Worm (Caenorhabditis elegans) whole organism, L4 larva: ENCODE data around the gene Y62E10A.19.

Experiments
- F37D6.2 ChIP-seq: sonication (generic microtip); optimal IDR thresholded peaks from 2 replicates; lab custom pipeline; 2016; ENCODE audit warnings: mild to moderate bottlenecking, missing genetic modification characterization, missing compliant biosample characterization
- F44E2.7 ChIP-seq: fragments of 200-800 bp; sonication (Bioruptor generic); IDR thresholded peaks from 2 replicates; pipeline ENCODE4 v2.1.2; 2022; ENCODE audit warnings: missing genetic modification characterization, missing compliant biosample characterization
- Y105C5A.15 ChIP-seq: fragments of 200-800 bp; sonication (Bioruptor generic); IDR thresholded peaks from 2 replicates; pipeline ENCODE4 v1.3.6; 2022; ENCODE audit warnings: missing genetic modification characterization, missing compliant biosample characterization
- ama-1 ChIP-seq: fragments of 150-350 bp; optimal IDR thresholded peaks from 2 replicates; lab custom pipeline; 2014; ENCODE audit warnings: inconsistent platforms, mixed read lengths
- arid-1 ChIP-seq: fragments of 200-800 bp; sonication (Bioruptor generic); conservative IDR thresholded peaks from 2 replicates; pipeline ENCODE4 v1.3.6; 2022; ENCODE audit warnings: missing genetic modification reagents, missing genetic modification characterization, missing compliant biosample characterization
- dve-1 ChIP-seq: sonication (generic microtip); optimal IDR thresholded peaks from 2 replicates; lab custom pipeline; 2017; ENCODE audit warnings: antibody characterized with exemption, mild to moderate bottlenecking, missing genetic modification characterization, missing compliant biosample characterization; ENCODE audit not compliant: insufficient read depth
- hlh-11 ChIP-seq: fragments of 200-800 bp; sonication (Bioruptor generic); optimal IDR thresholded peaks from 2 replicates; lab custom pipeline; 2018; ENCODE audit warnings: mild to moderate bottlenecking, missing genetic modification characterization, missing compliant biosample characterization
- nhr-76 ChIP-seq: fragments of 150-350 bp; optimal IDR thresholded peaks from 2 replicates; lab custom pipeline; 2014; ENCODE audit warnings: missing biosample characterization, missing genetic modification characterization
- pha-4 ChIP-seq, 2 experiments: fragments of 150-350 bp in 1 of 2; fragments of 200-800 bp in 1 of 2; sonication (Bioruptor generic) in 1 of 2; IDR thresholded peaks in 1 of 2; optimal IDR thresholded peaks in 1 of 2; 2 replicates each; pipeline versions ENCODE4 v1.3.6 to Lab custom; 2014 to 2022; ENCODE audit warnings: missing genetic modification characterization in 2 of 2, missing genetic modification reagents in 2 of 2, missing biosample characterization in 1 of 2, missing compliant biosample characterization in 1 of 2
- rbr-2 ChIP-seq: sonication (generic microtip); optimal IDR thresholded peaks from 2 replicates; lab custom pipeline; 2016; ENCODE audit warnings: missing genotype, missing genetic modification characterization, missing compliant biosample characterization
- unc-39 ChIP-seq: sonication (generic microtip); optimal IDR thresholded peaks from 2 replicates; lab custom pipeline; 2017; ENCODE audit warnings: missing biosample characterization, missing genetic modification characterization
- zag-1 ChIP-seq: fragments of 150-350 bp; optimal IDR thresholded peaks from 2 replicates; lab custom pipeline; 2014; ENCODE audit warnings: missing biosample characterization, missing genetic modification characterization
- zip-11 ChIP-seq: fragments of 200-800 bp; sonication (Bioruptor generic); IDR thresholded peaks from 2 replicates; pipeline ENCODE4 v1.3.6; 2022; ENCODE audit warnings: missing genetic modification characterization, missing compliant biosample characterization
- ztf-7 ChIP-seq: fragments of 150-350 bp; optimal IDR thresholded peaks from 2 replicates; lab custom pipeline; 2014; ENCODE audit warnings: missing biosample characterization, missing genetic modification characterization

- no peak for TF ChIP-seq nhr-76
- TF ChIP-seq hlh-11 (tag; lab: Kevin White, UChicago), result no peak
- TF ChIP-seq F37D6.2 (tag; lab: Kevin White, UChicago), result peak; percentile 41
- no peak for TF ChIP-seq F44E2.7 (GFP tag; lab: Robert Waterston, UW)
- TF ChIP-seq rbr-2 (tag; lab: Kevin White, UChicago), result peak; percentile 61
- no peak for TF ChIP-seq Y105C5A.15 (GFP tag; lab: Robert Waterston, UW)
- TF ChIP-seq unc-39, result no peak
- TF ChIP-seq ztf-7 (tag; lab: Kevin White, UChicago), result peak; percentile 65
- no peak for TF ChIP-seq zag-1 (tag; lab: Kevin White, UChicago)
- TF ChIP-seq pha-4 (GFP tag; IDR thresholded peaks at IDR 0.05; lab: Robert Waterston, UW), result no peak
- TF ChIP-seq pha-4 (tag; optimal IDR thresholded peaks at IDR 0.05; lab: Kevin White, UChicago), result peak; percentile 29
- peak; percentile 20 for TF ChIP-seq ama-1 (lab: Kevin White, UChicago)
- TF ChIP-seq arid-1 (GFP tag; lab: Robert Waterston, UW), result 0 out of 2 replicates have a peak, but pooled peaks have one; percentile 48
- no peak for TF ChIP-seq zip-11 (GFP tag; lab: Robert Waterston, UW)
- TF ChIP-seq dve-1 (tag; lab: Kevin White, UChicago), result peak; percentile 70
Measured at ce11 chrIV:13386043-13386442, 22.1 kb downstream of the Y62E10A.19 start, which contains the start of the genes Y62E10A.20, Y62E10A.23 and mdt-9.
